Worm (Caenorhabditis elegans) whole organism, L4 larva: ENCODE measurements around the gene srh-20.
A peak's percentile ranks its signal among the peaks of the same experiment; 100 is the strongest.

Experiments used
- F10B5.3 ChIP-seq: sonication (generic microtip); optimal IDR thresholded peaks from 2 replicates; lab custom pipeline; 2016; ENCODE audit warnings: mild to moderate bottlenecking, missing genetic modification characterization, missing compliant biosample characterization
- F49E8.2 ChIP-seq: sonication (generic microtip); optimal IDR thresholded peaks from 2 replicates; lab custom pipeline; 2016; ENCODE audit warnings: missing compliant biosample characterization, mild to moderate bottlenecking, missing genetic modification characterization, borderline replicate concordance
- Y48G9A.11 ChIP-seq: fragments of 200-800 bp; sonication (Bioruptor generic); IDR thresholded peaks from 2 replicates; pipeline ENCODE4 v1.3.6; 2022; ENCODE audit warnings: missing genetic modification reagents, missing genetic modification characterization, missing compliant biosample characterization
- Y5F2A.4 ChIP-seq: fragments of 200-800 bp; sonication (Bioruptor generic); optimal IDR thresholded peaks from 2 replicates; lab custom pipeline; 2018; ENCODE audit warnings: mild to moderate bottlenecking, missing genetic modification characterization, missing compliant biosample characterization
- Y75B8A.6 ChIP-seq: fragments of 200-800 bp; sonication (Bioruptor generic); IDR thresholded peaks from 2 replicates; pipeline ENCODE4 v1.3.6; 2022; ENCODE audit warnings: missing genetic modification reagents, missing genetic modification characterization, missing compliant biosample characterization
- aha-1 ChIP-seq: fragments of 150-350 bp; peaks from one replicate; lab custom pipeline; 2014; ENCODE audit warnings: missing biosample characterization, missing genetic modification characterization
- ceh-28 ChIP-seq: fragments of 150-350 bp; optimal IDR thresholded peaks from 2 replicates; lab custom pipeline; 2014; ENCODE audit warnings: missing biosample characterization, missing genetic modification reagents, missing genetic modification characterization
- ceh-32 ChIP-seq: sonication (generic microtip); optimal IDR thresholded peaks from 2 replicates; lab custom pipeline; 2016; ENCODE audit warnings: mild to moderate bottlenecking, missing genetic modification characterization, missing compliant biosample characterization; ENCODE audit not compliant: poor library complexity
- ceh-44 ChIP-seq: fragments of 200-800 bp; sonication (Bioruptor generic); IDR thresholded peaks from 2 replicates; pipeline ENCODE4 v1.3.6; 2022; ENCODE audit warnings: missing genetic modification reagents, missing genetic modification characterization, missing compliant biosample characterization
- cey-2 ChIP-seq: sonication (generic microtip); optimal IDR thresholded peaks from 3 replicates; lab custom pipeline; 2017; ENCODE audit warnings: missing genetic modification characterization, mild to moderate bottlenecking, missing compliant biosample characterization, antibody characterized with exemption, borderline replicate concordance; ENCODE audit not compliant: insufficient read depth
- daf-19 ChIP-seq: fragments of 200-800 bp; sonication (Bioruptor generic); conservative IDR thresholded peaks from 2 replicates; pipeline ENCODE4 v1.3.6; 2022; ENCODE audit warnings: missing genetic modification characterization, missing compliant biosample characterization
- dmd-6 ChIP-seq: fragments of 200-800 bp; sonication (Bioruptor generic); IDR thresholded peaks from 2 replicates; pipeline ENCODE4 v1.3.6; 2022; ENCODE audit warnings: missing genetic modification reagents, missing genetic modification characterization, missing compliant biosample characterization
- dmd-8 ChIP-seq: fragments of 200-800 bp; sonication (Bioruptor generic); IDR thresholded peaks from 2 replicates; pipeline ENCODE4 v1.3.6; 2022; ENCODE audit warnings: missing genetic modification characterization, missing compliant biosample characterization
- dmd-9 ChIP-seq: fragments of 200-800 bp; sonication (Bioruptor generic); IDR thresholded peaks from 2 replicates; pipeline ENCODE4 v1.3.6; 2022; ENCODE audit warnings: missing genetic modification reagents, missing genetic modification characterization, missing compliant biosample characterization
- egl-43 ChIP-seq: fragments of 200-800 bp; sonication (Bioruptor generic); IDR thresholded peaks from 2 replicates; pipeline ENCODE4 v1.3.6; 2022; ENCODE audit warnings: missing genetic modification reagents, missing genetic modification characterization, missing compliant biosample characterization
- fkh-10 ChIP-seq: fragments of 150-350 bp; optimal IDR thresholded peaks from 2 replicates; lab custom pipeline; 2014; ENCODE audit warnings: missing biosample characterization, missing genetic modification reagents, missing genetic modification characterization
- gei-8 ChIP-seq: fragments of 200-800 bp; sonication (Bioruptor generic); optimal IDR thresholded peaks from 2 replicates; lab custom pipeline; 2018; ENCODE audit warnings: mild to moderate bottlenecking, missing genetic modification characterization, missing compliant biosample characterization
- hlh-30 ChIP-seq: sonication (generic microtip); optimal IDR thresholded peaks from 2 replicates; lab custom pipeline; 2017; ENCODE audit warnings: antibody characterized with exemption, mild to moderate bottlenecking, missing genetic modification characterization, missing compliant biosample characterization; ENCODE audit not compliant: insufficient read depth
- hmg-1.1 ChIP-seq: fragments of 200-800 bp; sonication (Bioruptor generic); IDR thresholded peaks from 2 replicates; pipeline ENCODE4 v1.3.6; 2022; ENCODE audit warnings: missing genetic modification reagents, missing genetic modification characterization, missing compliant biosample characterization
- lin-38 ChIP-seq: fragments of 200-800 bp; sonication (Bioruptor generic); IDR thresholded peaks from 2 replicates; pipeline ENCODE4 v1.3.6; 2022; ENCODE audit warnings: missing genetic modification reagents, missing genetic modification characterization, missing compliant biosample characterization
- lir-3 ChIP-seq: sonication (generic microtip); optimal IDR thresholded peaks from 2 replicates; lab custom pipeline; 2016; ENCODE audit warnings: mild to moderate bottlenecking, missing genetic modification characterization, missing compliant biosample characterization
- madf-5 ChIP-seq, 2 experiments: fragments of 200-800 bp; sonication (Bioruptor generic); IDR thresholded peaks; 2 replicates each; pipeline ENCODE4 v1.3.6; 2022; ENCODE audit warnings: missing compliant biosample characterization in 2 of 2, missing genetic modification characterization in 2 of 2
- mdl-1 ChIP-seq, 2 experiments: fragments of 150-350 bp in 1 of 2; sonication (generic microtip) in 1 of 2; optimal IDR thresholded peaks; 2 replicates each; lab custom pipeline; 2014 to 2017; ENCODE audit warnings: missing biosample characterization in 2 of 2, missing genetic modification characterization in 2 of 2
- mdt-29 ChIP-seq: fragments of 200-800 bp; sonication (Bioruptor generic); IDR thresholded peaks from 2 replicates; pipeline ENCODE4 v1.3.6; 2022; ENCODE audit warnings: missing genetic modification reagents, missing genetic modification characterization, missing compliant biosample characterization
- mep-1 ChIP-seq: fragments of 150-350 bp; sonication (generic microtip); optimal IDR thresholded peaks from 3 replicates; lab custom pipeline; 2014; ENCODE audit warnings: missing biosample characterization, missing genetic modification characterization
- mes-2 ChIP-seq: sonication (generic microtip); optimal IDR thresholded peaks from 2 replicates; lab custom pipeline; 2016; ENCODE audit warnings: missing genotype, mild to moderate bottlenecking, missing genetic modification characterization, missing compliant biosample characterization; ENCODE audit not compliant: poor library complexity, severe bottlenecking
- nhr-10 ChIP-seq: fragments of 150-350 bp; optimal IDR thresholded peaks from 2 replicates; lab custom pipeline; 2014; ENCODE audit warnings: missing biosample characterization, missing genetic modification characterization
- nhr-102 ChIP-seq: sonication (generic microtip); optimal IDR thresholded peaks from 2 replicates; lab custom pipeline; 2016; ENCODE audit warnings: mild to moderate bottlenecking, missing genetic modification characterization, moderate library complexity, missing compliant biosample characterization
- nhr-237 ChIP-seq: sonication (generic microtip); optimal IDR thresholded peaks from 2 replicates; lab custom pipeline; 2017; ENCODE audit warnings: missing biosample characterization, missing genetic modification characterization
- nhr-25 ChIP-seq: sonication (generic microtip); optimal IDR thresholded peaks from 2 replicates; lab custom pipeline; 2017; ENCODE audit warnings: missing genetic modification characterization, mild to moderate bottlenecking, missing compliant biosample characterization, antibody characterized with exemption, moderate library complexity, borderline replicate concordance; ENCODE audit not compliant: insufficient read depth
- nhr-28 ChIP-seq: fragments of 150-350 bp; optimal IDR thresholded peaks from 2 replicates; lab custom pipeline; 2014; ENCODE audit warnings: missing biosample characterization, missing genetic modification characterization
- nhr-41 ChIP-seq: fragments of 200-800 bp; sonication (Bioruptor generic); IDR thresholded peaks from 2 replicates; pipeline ENCODE4 v1.3.6; 2022; ENCODE audit warnings: missing genetic modification reagents, missing genetic modification characterization, missing compliant biosample characterization
- nhr-42 ChIP-seq: fragments of 200-800 bp; sonication (Bioruptor generic); IDR thresholded peaks from 2 replicates; pipeline ENCODE4 v1.3.6; 2022; ENCODE audit warnings: missing genetic modification characterization, missing compliant biosample characterization
- pqm-1 ChIP-seq: sonication (generic microtip); optimal IDR thresholded peaks from 2 replicates; lab custom pipeline; 2017; ENCODE audit warnings: missing biosample characterization, missing genetic modification characterization
- rbr-2 ChIP-seq: sonication (generic microtip); optimal IDR thresholded peaks from 2 replicates; lab custom pipeline; 2016; ENCODE audit warnings: missing genotype, missing genetic modification characterization, missing compliant biosample characterization
- set-16 ChIP-seq: fragments of 200-800 bp; sonication (Bioruptor generic); IDR thresholded peaks from 2 replicates; pipeline ENCODE4 v1.3.6; 2022; ENCODE audit warnings: missing genetic modification reagents, missing genetic modification characterization, missing compliant biosample characterization
- snpc-4 ChIP-seq: fragments of 150-350 bp; optimal IDR thresholded peaks from 2 replicates; lab custom pipeline; 2014; ENCODE audit warnings: missing biosample characterization, missing genetic modification characterization
- zfp-2 ChIP-seq: sonication (generic microtip); optimal IDR thresholded peaks from 2 replicates; lab custom pipeline; 2016; ENCODE audit warnings: mild to moderate bottlenecking, missing genetic modification characterization, missing compliant biosample characterization
- zfp-3 ChIP-seq: fragments of 200-800 bp; sonication (Bioruptor generic); conservative IDR thresholded peaks from 2 replicates; pipeline ENCODE4 v1.3.6; 2022; ENCODE audit warnings: missing genetic modification reagents, missing genetic modification characterization, missing compliant biosample characterization
- zip-11 ChIP-seq: fragments of 200-800 bp; sonication (Bioruptor generic); IDR thresholded peaks from 2 replicates; pipeline ENCODE4 v1.3.6; 2022; ENCODE audit warnings: missing genetic modification characterization, missing compliant biosample characterization
- ztf-11 ChIP-seq: fragments of 150-350 bp; optimal IDR thresholded peaks from 2 replicates; lab custom pipeline; 2014; ENCODE audit warnings: missing biosample characterization, missing genetic modification characterization
- ztf-7 ChIP-seq: fragments of 150-350 bp; optimal IDR thresholded peaks from 2 replicates; lab custom pipeline; 2014; ENCODE audit warnings: missing biosample characterization, missing genetic modification characterization

srh-20 gene

DNA sequence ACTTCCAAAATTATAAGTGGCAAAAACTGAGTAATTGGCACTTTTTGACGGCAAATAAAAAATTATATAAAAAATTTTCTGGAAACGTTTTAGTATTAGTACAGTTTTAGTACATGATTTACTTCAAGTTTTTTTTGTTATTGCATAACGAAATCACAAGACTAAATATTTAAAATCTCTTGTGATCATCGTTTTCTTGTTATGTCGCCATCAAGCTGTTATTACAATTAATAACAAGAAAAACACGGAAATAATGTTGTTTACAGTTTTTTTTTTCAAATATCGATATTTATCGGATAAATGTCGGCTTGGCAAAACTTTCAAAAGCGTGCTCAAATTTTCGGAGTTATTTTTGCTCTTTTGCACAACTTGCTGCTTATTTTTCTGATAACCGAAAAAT lies 23.9 kb downstream of the srh-20 start, which contains the start of gene str-209:
str-209 (plus strand) TSS at position 301 of the 400 bp plus-strand sequence.
- TF ChIP-seq mdt-29 (no peak), zfp-3 (GFP tag; lab: Robert Waterston, UW) (no peak), nhr-10 (tag; lab: Kevin White, UChicago) (no peak), nhr-25 (no peak)

DNA sequence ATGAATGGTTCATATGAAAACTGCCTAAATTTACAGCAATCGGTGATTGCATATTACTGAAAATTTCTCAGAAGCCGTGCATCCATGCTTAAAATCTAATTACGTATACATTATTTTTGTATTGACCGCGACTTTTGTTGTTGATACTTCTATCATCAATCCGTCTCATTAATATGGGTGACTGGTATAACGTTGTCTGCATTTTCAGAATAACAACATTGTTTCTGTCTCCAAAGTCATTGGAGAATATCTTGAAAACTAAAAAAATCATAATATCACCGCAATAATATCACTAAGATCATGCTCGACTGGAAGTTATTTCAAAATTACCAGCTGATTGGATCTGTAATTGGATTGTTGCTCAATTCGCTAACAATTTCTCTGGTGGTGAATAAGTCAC lies 26.7 kb downstream of the srh-20 start, which contains the start of gene str-207:
str-207 (plus strand) TSS at position 301 of the 400 bp plus-strand sequence.
- TF ChIP-seq dmd-9, result no peak
- no peak for TF ChIP-seq snpc-4 (tag; lab: Kevin White, UChicago)
- TF ChIP-seq mep-1 (tag; lab: Kevin White, UChicago), result no peak
- TF ChIP-seq nhr-41 (GFP tag; lab: Robert Waterston, UW), result no peak
- TF ChIP-seq mdl-1 (tag; optimal IDR thresholded peaks at IDR 0.05; lab: Kevin White, UChicago), result no peak
- TF ChIP-seq nhr-102, result no peak
- no peak for TF ChIP-seq zfp-2 (tag; lab: Kevin White, UChicago)
- no peak for TF ChIP-seq dmd-6 (GFP tag; lab: Robert Waterston, UW)
- no peak for TF ChIP-seq nhr-42
- TF ChIP-seq rbr-2 (tag; lab: Kevin White, UChicago), result no peak
- TF ChIP-seq hlh-30 (tag; lab: Kevin White, UChicago), result no peak
- no peak for TF ChIP-seq Y5F2A.4
- no peak for TF ChIP-seq madf-5 (GFP tag; IDR thresholded peaks at IDR 0.05; lab: Robert Waterston, UW)
- no peak for TF ChIP-seq cey-2 (tag; lab: Kevin White, UChicago)
- no peak for TF ChIP-seq fkh-10 (GFP tag; lab: Kevin White, UChicago)
- TF ChIP-seq egl-43 (GFP tag; lab: Robert Waterston, UW), result no peak
- TF ChIP-seq, all 104 proteins: peak for 0

DNA sequence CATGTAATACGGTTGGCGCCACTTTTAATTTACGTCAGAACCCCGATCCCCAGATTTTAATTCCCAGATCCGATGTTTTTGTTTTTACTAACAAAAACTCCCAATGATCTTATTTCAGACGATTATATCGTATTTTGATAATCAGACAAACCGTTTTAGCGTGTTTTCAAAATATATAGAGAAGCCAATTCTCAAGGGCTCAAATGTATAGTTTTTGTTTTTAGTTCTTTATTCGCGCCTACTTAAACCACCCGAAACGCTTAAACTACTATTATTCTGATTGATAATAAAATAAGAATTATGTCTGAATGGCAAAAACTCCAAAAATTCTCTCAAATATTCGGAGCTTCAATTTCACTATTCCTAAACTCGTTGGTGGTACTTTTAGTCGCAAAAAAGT lies 31.8 kb downstream of the srh-20 start, which contains the start of gene str-208:
str-208 (plus strand) TSS at position 301 of the 400 bp plus-strand sequence.
- TF ChIP-seq zfp-3 (GFP tag; lab: Robert Waterston, UW) (no peak), aha-1 (tag; lab: Kevin White, UChicago) (peak; percentile 12)

DNA sequence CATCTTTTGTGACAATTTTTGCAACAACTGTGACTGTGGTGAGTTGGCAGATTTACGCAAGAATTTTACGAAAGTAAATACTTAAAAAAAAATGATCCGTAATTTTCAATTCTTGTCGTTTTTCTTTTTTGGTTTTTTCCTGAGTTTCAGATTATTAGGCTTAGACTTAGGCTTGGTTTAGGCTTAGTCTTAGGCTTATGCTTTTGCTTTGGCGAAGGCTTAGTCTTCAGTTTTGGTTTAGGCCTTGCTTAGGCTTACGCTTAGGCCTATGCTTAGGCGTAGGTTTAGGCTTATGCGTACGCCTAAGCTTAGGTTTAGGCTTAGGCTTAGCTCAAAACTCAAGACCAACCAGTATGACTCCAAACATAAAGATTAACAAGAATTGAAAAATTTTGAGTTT lies 32.9 kb downstream of the srh-20 start:
- TF ChIP-seq lin-38 (GFP tag; lab: Robert Waterston, UW), result no peak
- TF ChIP-seq fkh-10 (GFP tag; lab: Kevin White, UChicago), result no peak
- no peak for TF ChIP-seq Y5F2A.4
- TF ChIP-seq ztf-7 (tag; lab: Kevin White, UChicago), result no peak
- TF ChIP-seq daf-19 (GFP tag; lab: Robert Waterston, UW), result no peak
- TF ChIP-seq nhr-237, result no peak
- no peak for TF ChIP-seq F10B5.3 (tag; lab: Kevin White, UChicago)
- peak; percentile 94 for TF ChIP-seq aha-1 (tag; lab: Kevin White, UChicago)

DNA sequence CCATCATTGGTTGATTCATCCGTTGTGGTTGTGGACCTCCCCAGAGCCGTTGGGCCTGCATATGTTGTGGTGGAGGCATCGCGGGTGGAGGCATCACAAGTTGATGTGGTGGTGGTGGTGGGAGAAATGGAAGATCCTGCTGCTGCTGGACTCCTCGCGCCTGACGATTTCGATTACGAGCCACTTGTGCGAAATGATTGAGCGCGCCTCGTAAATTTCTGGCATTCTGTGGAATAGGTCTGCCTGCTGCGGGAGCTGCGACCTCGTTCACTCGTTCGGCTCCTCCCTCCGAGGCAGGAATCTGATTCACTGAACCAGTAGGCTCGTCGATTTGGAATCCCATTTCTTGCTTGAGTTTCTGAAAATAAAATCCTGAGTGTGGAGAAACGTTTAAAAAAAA lies 36.0 kb downstream of the srh-20 start:
- TF ChIP-seq set-16 (GFP tag; lab: Robert Waterston, UW) (peak; percentile 57), F49E8.2 (tag; lab: Kevin White, UChicago) (no peak), dmd-8 (GFP tag; lab: Robert Waterston, UW) (no peak), ceh-32 (tag; lab: Kevin White, UChicago) (no peak), ztf-11 (tag; lab: Kevin White, UChicago) (no peak)
- TF ChIP-seq, all 104 proteins: peak for 1

DNA sequence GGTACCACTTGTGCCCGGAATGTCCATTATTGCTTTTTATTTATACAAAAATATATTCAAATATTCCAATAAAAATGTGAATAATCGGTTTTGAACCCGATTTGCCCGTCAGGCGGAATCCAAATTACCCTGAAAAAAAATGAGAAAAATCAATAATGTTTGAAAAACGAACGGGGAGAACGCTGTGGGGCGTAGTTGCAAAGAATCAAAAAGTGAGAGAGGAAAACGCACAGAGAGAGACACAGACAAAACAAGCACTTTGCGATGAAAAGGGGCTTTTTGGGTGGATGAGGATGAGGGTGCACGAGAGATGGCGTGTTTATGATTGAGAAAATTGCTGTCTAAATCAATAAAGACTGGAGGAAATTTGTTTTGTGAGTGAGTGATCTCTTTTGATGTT lies 38.2 kb downstream of the srh-20 start, which contains the start of gene tam-1:
tam-1 (minus strand) TSS at position 135 of the 400 bp plus-strand sequence.
- TF ChIP-seq hmg-1.1 (peak; percentile 48; the same call in 1 of the 2 replicates), Y48G9A.11 (GFP tag; lab: Robert Waterston, UW) (no peak), Y75B8A.6 (no peak), zip-11 (GFP tag; lab: Robert Waterston, UW) (no peak), mes-2 (tag; lab: Kevin White, UChicago) (peak; percentile 42), gei-8 (GFP tag; lab: Kevin White, UChicago) (no peak), lir-3 (no peak), nhr-28 (tag; lab: Kevin White, UChicago) (no peak), ceh-44 (no peak), hlh-30 (tag; lab: Kevin White, UChicago) (peak; percentile 3), dmd-8 (GFP tag; lab: Robert Waterston, UW) (no peak), mep-1 (tag; lab: Kevin White, UChicago) (peak; percentile 3), ceh-28 (tag; lab: Kevin White, UChicago) (peak; percentile 14), aha-1 (tag; lab: Kevin White, UChicago) (no peak), pqm-1 (tag; lab: Kevin White, UChicago) (no peak)
